Worm (Caenorhabditis elegans): ENCODE results near the gene hsp-25.

The hsp-25 gene

ce11 chrX:6065936-6066452 is 26.6 kb upstream of the hsp-25 start, which contains the start of gene ptr-4:
Gene ptr-4, minus strand, starts transcription at chrX:6065986.
- TF ChIP-seq mdl-1 (tag; optimal IDR thresholded peaks at IDR 0.05) = no peak
- TF ChIP-seq Y55F3AM.14 (GFP tag; optimal IDR thresholded peaks at IDR 0.05) = no peak

- no peak for TF ChIP-seq ztf-1 (GFP tag; conservative IDR thresholded peaks at IDR 0.05)
- TF ChIP-seq fos-1 (tag; optimal IDR thresholded peaks at IDR 0.05) = peak; percentile 12
- TF ChIP-seq nhr-23 (tag; optimal IDR thresholded peaks at IDR 0.05) = no peak
- TF ChIP-seq nhr-21 (tag; optimal IDR thresholded peaks at IDR 0.05) = peak; percentile 21
- peak; percentile 27 for TF ChIP-seq blmp-1 (tag; optimal IDR thresholded peaks at IDR 0.05; ENCODE audit: insufficient read depth)
- no peak for TF ChIP-seq mab-5 (tag; optimal IDR thresholded peaks at IDR 0.05)
These were observed 24.9 kb upstream of the hsp-25 start for ce11 chrX:6064385-6064784.

ce11 chrX:6059163-6059782 is 19.8 kb upstream of the hsp-25 start:
- TF ChIP-seq nhr-129 (tag; optimal IDR thresholded peaks at IDR 0.05) (peak; percentile 75), nhr-10 (tag; optimal IDR thresholded peaks at IDR 0.05) (no peak), blmp-1 (tag; optimal IDR thresholded peaks at IDR 0.05; ENCODE audit: insufficient read depth) (no peak), F13H6.1 (tag; optimal IDR thresholded peaks at IDR 0.05) (peak; percentile 48), ztf-11 (tag; optimal IDR thresholded peaks at IDR 0.05) (no peak), fos-1 (tag; optimal IDR thresholded peaks at IDR 0.05) (peak; percentile 80), sma-9 (GFP tag; optimal IDR thresholded peaks at IDR 0.05) (peak; percentile 77), sma-9 (tag; optimal IDR thresholded peaks at IDR 0.05) (no peak), nhr-25 (tag; optimal IDR thresholded peaks at IDR 0.05) (no peak), crh-2 (tag; optimal IDR thresholded peaks at IDR 0.05) (peak; percentile 46), sma-3 (GFP tag; optimal IDR thresholded peaks at IDR 0.05) (no peak), ztf-4 (tag; optimal IDR thresholded peaks at IDR 0.05) (no peak)

ce11 chrX:6057580-6058305 is 18.3 kb upstream of the hsp-25 start, which contains the start of gene gln-1:
Gene gln-1, plus strand, starts transcription at chrX:6058255.
- peak; percentile 32 for TF ChIP-seq F13H6.1 (tag; optimal IDR thresholded peaks at IDR 0.05)
- no peak for TF ChIP-seq nhr-77 (tag; optimal IDR thresholded peaks at IDR 0.05)
- TF ChIP-seq crh-2 (tag; optimal IDR thresholded peaks at IDR 0.05) = peak; percentile 50
- TF ChIP-seq nhr-129 (tag; optimal IDR thresholded peaks at IDR 0.05) = peak; percentile 54
- TF ChIP-seq fos-1 (tag; optimal IDR thresholded peaks at IDR 0.05) = peak; percentile 86
- TF ChIP-seq Y55F3AM.14 (GFP tag; optimal IDR thresholded peaks at IDR 0.05) = no peak
- no peak for TF ChIP-seq nhr-10 (tag; optimal IDR thresholded peaks at IDR 0.05)
- TF ChIP-seq nhr-25 (tag; optimal IDR thresholded peaks at IDR 0.05) = peak; percentile 12
- peak; percentile 19 for TF ChIP-seq C34F6.9 (tag; optimal IDR thresholded peaks at IDR 0.05)
- no peak for TF ChIP-seq nhr-6 (tag; optimal IDR thresholded peaks at IDR 0.05)
- TF ChIP-seq sma-9 (GFP tag; optimal IDR thresholded peaks at IDR 0.05) = peak; percentile 60
- TF ChIP-seq sma-9 (tag; optimal IDR thresholded peaks at IDR 0.05) = no peak

- TF ChIP-seq nhr-129 (tag; optimal IDR thresholded peaks at IDR 0.05) (peak; percentile 29), gmeb-1 (tag; optimal IDR thresholded peaks at IDR 0.05) (peak; percentile 31), lsy-2 (tag; optimal IDR thresholded peaks at IDR 0.05) (peak in 1 of 2 experiments; percentile 19), lin-13 (GFP tag; optimal IDR thresholded peaks at IDR 0.05) (no peak), ama-1 (optimal IDR thresholded peaks at IDR 0.05) (no peak), sma-9 (GFP tag; optimal IDR thresholded peaks at IDR 0.05) (peak; percentile 34), sma-9 (tag; optimal IDR thresholded peaks at IDR 0.05) (no peak), unc-55 (GFP tag; optimal IDR thresholded peaks at IDR 0.05) (peak; percentile 21), lin-11 (tag; optimal IDR thresholded peaks at IDR 0.05) (no peak)
These were observed 13.3 kb upstream of the hsp-25 start, which contains the start of gene C45B2.6 for ce11 chrX:6052744-6053143. Gene C45B2.6, plus strand, starts transcription at chrX:6052879.

ce11 chrX:6050849-6051248 is 11.4 kb upstream of the hsp-25 start:
- TF ChIP-seq unc-62 (GFP tag; optimal IDR thresholded peaks at IDR 0.05) (no peak), ztf-11 (tag; optimal IDR thresholded peaks at IDR 0.05) (no peak), blmp-1 (tag; optimal IDR thresholded peaks at IDR 0.05; ENCODE audit: insufficient read depth) (peak; percentile 60), elt-1 (tag; optimal IDR thresholded peaks at IDR 0.05) (no peak), nhr-25 (tag; optimal IDR thresholded peaks at IDR 0.05) (peak; percentile 22), nhr-129 (tag; optimal IDR thresholded peaks at IDR 0.05) (no peak), nhr-12 (tag; optimal IDR thresholded peaks at IDR 0.05) (no peak), fos-1 (tag; optimal IDR thresholded peaks at IDR 0.05) (no peak), C34F6.9 (tag; optimal IDR thresholded peaks at IDR 0.05) (no peak), sma-9 (GFP tag; optimal IDR thresholded peaks at IDR 0.05) (peak; percentile 47), sma-9 (tag; optimal IDR thresholded peaks at IDR 0.05) (no peak), sma-3 (GFP tag; optimal IDR thresholded peaks at IDR 0.05) (peak; percentile 38)
